Worm (Caenorhabditis elegans): ENCODE measurements around the gene srw-9.
A peak's percentile ranks its signal among the peaks of the same experiment; 100 is the strongest.

ce11 chrIII:12794200-12794599, 36.7 kb downstream of the srw-9 start:
- TF ChIP-seq tab-1 (GFP tag; IDR thresholded peaks at IDR 0.05) (no peak), T22C8.4 (GFP tag; IDR thresholded peaks at IDR 0.05) (peak; percentile 81), ref-1 (GFP tag; conservative IDR thresholded peaks at IDR 0.05) (no peak), klf-2 (GFP tag; conservative IDR thresholded peaks at IDR 0.05) (no peak), ztf-29 (GFP tag; IDR thresholded peaks at IDR 0.05) (no peak), cog-1 (tag; optimal IDR thresholded peaks at IDR 0.05) (no peak)
